Worm (Caenorhabditis elegans): ENCODE data around the gene fntb-1.

DNA sequence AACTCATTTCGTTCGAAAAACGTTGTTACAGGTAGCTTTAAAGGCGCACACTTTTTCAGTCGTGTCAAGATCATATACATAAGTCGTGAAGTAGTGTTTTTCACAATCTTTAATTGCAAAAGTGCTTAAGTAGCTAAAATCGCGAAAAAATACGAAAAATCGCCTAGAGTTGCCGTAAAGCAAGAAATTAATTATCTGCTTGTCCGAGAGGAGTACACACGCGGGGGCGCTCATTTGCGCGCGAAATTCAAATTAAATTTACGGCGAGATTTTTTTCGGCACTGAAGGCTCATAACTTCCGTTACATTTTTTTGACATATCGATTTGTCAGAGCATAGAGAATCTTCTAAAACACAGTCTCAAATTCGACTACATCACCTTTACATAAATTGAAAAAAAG is 12.7 kb downstream of the fntb-1 start:
- TF ChIP-seq ets-4 (tag; optimal IDR thresholded peaks at IDR 0.05) = no peak
- TF ChIP-seq fkh-10 (GFP tag; optimal IDR thresholded peaks at IDR 0.05) = no peak
- no peak for TF ChIP-seq pros-1 (tag; optimal IDR thresholded peaks at IDR 0.05)
